Worm (Caenorhabditis elegans): ENCODE measurements around the gene col-84.

DNA sequence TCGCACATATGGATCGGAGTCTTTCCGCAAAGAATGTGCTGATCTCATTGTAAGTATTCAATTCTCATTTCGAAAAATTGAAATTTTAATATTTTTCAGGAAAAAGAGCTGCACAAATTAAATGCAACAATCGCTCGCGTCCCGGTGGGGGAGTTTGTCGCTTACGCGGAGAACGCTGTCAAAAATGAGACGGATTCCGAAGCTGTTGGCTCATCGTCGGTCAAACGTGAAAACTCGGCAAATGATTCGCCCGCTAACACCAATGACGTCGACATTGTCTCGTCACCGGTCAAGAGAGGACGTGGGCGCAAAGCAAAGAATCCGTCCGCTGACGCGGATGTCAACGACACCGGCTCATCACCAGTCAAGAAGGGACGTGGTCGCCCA lies 48.2 kb downstream of the col-84 start:
- TF ChIP-seq dpl-1 (GFP tag; optimal IDR thresholded peaks at IDR 0.05), result no peak
- TF ChIP-seq nhr-48 (tag; optimal IDR thresholded peaks at IDR 0.05), result no peak
- no peak for TF ChIP-seq zag-1 (tag; optimal IDR thresholded peaks at IDR 0.05)
- TF ChIP-seq ztf-11 (tag; optimal IDR thresholded peaks at IDR 0.05), result no peak
- no peak for TF ChIP-seq nhr-77 (tag; optimal IDR thresholded peaks at IDR 0.05)
- TF ChIP-seq aly-2 (tag; optimal IDR thresholded peaks at IDR 0.05), result no peak
- TF ChIP-seq pha-4 (GFP tag; IDR thresholded peaks at IDR 0.05), result no peak
- no peak for TF ChIP-seq pha-4 (tag; optimal IDR thresholded peaks at IDR 0.05)
- no peak for TF ChIP-seq hif-1 (tag; optimal IDR thresholded peaks at IDR 0.05)
- TF ChIP-seq ama-1 (optimal IDR thresholded peaks at IDR 0.05), result no peak
- no peak for TF ChIP-seq ceh-82 (tag; optimal IDR thresholded peaks at IDR 0.05)
- no peak for TF ChIP-seq hlh-30 (tag; optimal IDR thresholded peaks at IDR 0.05; ENCODE audit: insufficient read depth)
- TF ChIP-seq nhr-28 (tag; optimal IDR thresholded peaks at IDR 0.05), result no peak

Measured in whole organism, L4 larva.